Fruit fly (Drosophila melanogaster) whole organism, pupa: ENCODE results near the gene CG7872.

Experiments
- CG10348 ChIP-seq: fragments of 200-800 bp; sonication (Bioruptor generic); IDR thresholded peaks from 2 replicates; pipeline ENCODE4 v1.3.6; 2022; ENCODE audit warnings: missing biosample characterization, missing genetic modification characterization
- CG12605 ChIP-seq: fragments of 200-800 bp; sonication (Bioruptor generic); IDR thresholded peaks from 2 replicates; pipeline ENCODE4 v1.3.6; 2022; ENCODE audit warnings: missing biosample characterization, missing genetic modification characterization
- CG13204 ChIP-seq: fragments of 200-800 bp; sonication (Bioruptor generic); optimal IDR thresholded peaks from 2 replicates; lab custom pipeline; 2018; ENCODE audit warnings: missing biosample characterization, mild to moderate bottlenecking, missing genetic modification characterization, moderate library complexity
- CG14655 ChIP-seq: fragments of 200-800 bp; sonication (Bioruptor generic); optimal IDR thresholded peaks from 3 replicates; lab custom pipeline; 2017; ENCODE audit warnings: mild to moderate bottlenecking, missing biosample characterization, missing genetic modification reagents, missing genetic modification characterization
- CG15710 ChIP-seq: fragments of 200-800 bp; sonication (Bioruptor generic); optimal IDR thresholded peaks from 2 replicates; lab custom pipeline; 2018; ENCODE audit warnings: missing biosample characterization, mild to moderate bottlenecking, missing genetic modification characterization, moderate library complexity
- CG17806 ChIP-seq: fragments of 200-800 bp; sonication (Bioruptor generic); optimal IDR thresholded peaks from 2 replicates; lab custom pipeline; 2018; ENCODE audit warnings: missing biosample characterization, mild to moderate bottlenecking, missing genetic modification characterization, moderate library complexity
- CG32121 ChIP-seq: fragments of 200-800 bp; sonication (Bioruptor generic); IDR thresholded peaks from 2 replicates; pipeline ENCODE4 v1.3.6; 2022; ENCODE audit warnings: missing biosample characterization, missing genetic modification characterization
- CG34367 ChIP-seq: fragments of 200-800 bp; sonication (Bioruptor generic); optimal IDR thresholded peaks from 2 replicates; lab custom pipeline; 2018; ENCODE audit warnings: missing biosample characterization, mild to moderate bottlenecking, missing genetic modification characterization
- CG4496 ChIP-seq: fragments of 200-800 bp; sonication (Bioruptor generic); IDR thresholded peaks from 3 replicates; pipeline ENCODE4 v1.3.6; 2022; ENCODE audit warnings: missing biosample characterization, missing genetic modification characterization
- CG8159 ChIP-seq: fragments of 200-800 bp; sonication (Bioruptor generic); optimal IDR thresholded peaks from 3 replicates; lab custom pipeline; 2018; ENCODE audit warnings: missing biosample characterization, mild to moderate bottlenecking, missing genetic modification characterization, moderate library complexity
- CG8301 ChIP-seq: fragments of 200-800 bp; sonication (Bioruptor generic); optimal IDR thresholded peaks from 2 replicates; lab custom pipeline; 2018; ENCODE audit warnings: missing biosample characterization, mild to moderate bottlenecking, missing genetic modification characterization
- CG9948 ChIP-seq: fragments of 200-800 bp; sonication (Bioruptor generic); optimal IDR thresholded peaks from 2 replicates; lab custom pipeline; 2018; ENCODE audit warnings: missing biosample characterization, mild to moderate bottlenecking, missing genetic modification characterization, moderate library complexity
- D1 ChIP-seq: fragments of 200-800 bp; sonication (Bioruptor generic); optimal IDR thresholded peaks from 2 replicates; lab custom pipeline; 2018; ENCODE audit warnings: missing biosample characterization, mild to moderate bottlenecking, missing genetic modification characterization, moderate library complexity
- EcR ChIP-seq: fragments of 200-800 bp; sonication (Bioruptor generic); optimal IDR thresholded peaks from 3 replicates; lab custom pipeline; 2019; ENCODE audit warnings: missing biosample characterization, missing genetic modification characterization, mild to moderate bottlenecking, moderate library complexity, missing genetic modification reagents
- Ets98B ChIP-seq: fragments of 200-800 bp; sonication (Bioruptor generic); IDR thresholded peaks from 2 replicates; pipeline ENCODE4 v1.3.6; 2022; ENCODE audit warnings: missing biosample characterization, missing genetic modification characterization
- Pif1A ChIP-seq: fragments of 200-800 bp; sonication (Bioruptor generic); optimal IDR thresholded peaks from 3 replicates; lab custom pipeline; 2016; ENCODE audit warnings: missing biosample characterization, missing genetic modification characterization
- Pif1B ChIP-seq: fragments of 200-800 bp; sonication (Bioruptor generic); optimal IDR thresholded peaks from 3 replicates; lab custom pipeline; 2016; ENCODE audit warnings: missing biosample characterization, missing genetic modification characterization
- Snoo ChIP-seq: fragments of 200-800 bp; sonication (Bioruptor generic); optimal IDR thresholded peaks from 3 replicates; lab custom pipeline; 2017; ENCODE audit warnings: missing biosample characterization, mild to moderate bottlenecking, missing genetic modification characterization, inconsistent platforms
- fd96Ca ChIP-seq: fragments of 200-800 bp; sonication (Bioruptor generic); IDR thresholded peaks from 3 replicates; pipeline ENCODE4 v1.3.6; 2022; ENCODE audit warnings: missing biosample characterization, missing genetic modification characterization
- gl ChIP-seq: fragments of 200-800 bp; sonication (Bioruptor generic); optimal IDR thresholded peaks from 2 replicates; lab custom pipeline; 2018; ENCODE audit warnings: missing biosample characterization, mild to moderate bottlenecking, missing genetic modification characterization
- rn ChIP-seq: fragments of 200-800 bp; sonication (Bioruptor generic); IDR thresholded peaks from 2 replicates; pipeline ENCODE4 v1.3.6; 2022; ENCODE audit warnings: missing biosample characterization, missing genetic modification characterization

The CG7872 gene

dm6 chrX:15539856-15540488 lies 38.0 kb upstream of the CG7872 start:
- TF ChIP-seq CG15710 (tag; lab: Kevin White, UChicago) (peak; percentile 0), CG17806 (no peak), EcR (GFP tag; lab: Kevin White, UChicago) (peak; percentile 61), CG8159 (tag; lab: Kevin White, UChicago) (peak; percentile 26)

dm6 chrX:15543479-15544044 lies 34.4 kb upstream of the CG7872 start:
- TF ChIP-seq CG9948 (tag; lab: Kevin White, UChicago) (no peak), CG13204 (GFP tag; lab: Kevin White, UChicago) (no peak), CG32121 (GFP tag; lab: Robert Waterston, UW) (peak; percentile 80), CG10348 (GFP tag; lab: Robert Waterston, UW) (no peak), CG8301 (peak; percentile 48), rn (GFP tag; lab: Robert Waterston, UW) (0 out of 2 replicates have a peak, but pooled peaks have one; percentile 23), CG14655 (peak; percentile 69), Ets98B (peak; percentile 70), CG4496 (peak; percentile 79), fd96Ca (GFP tag; lab: Robert Waterston, UW) (peak; percentile 77), EcR (GFP tag; lab: Kevin White, UChicago) (no peak), CG8159 (tag; lab: Kevin White, UChicago) (peak; percentile 42), CG17806 (peak; percentile 41), CG34367 (no peak), Pif1A (GFP tag; lab: Kevin White, UChicago) (peak; percentile 43), D1 (tag; lab: Kevin White, UChicago) (no peak), gl (tag; lab: Kevin White, UChicago) (no peak), CG12605 (GFP tag; lab: Robert Waterston, UW) (peak; percentile 28; the same call in 1 of the 2 replicates), Pif1B (peak; percentile 25), Snoo (tag; lab: Kevin White, UChicago) (no peak), CG15710 (tag; lab: Kevin White, UChicago) (peak; percentile 41)

dm6 chrX:15545467-15546197 lies 32.4 kb upstream of the CG7872 start:
- TF ChIP-seq CG13204 (GFP tag; lab: Kevin White, UChicago) (no peak), CG12605 (GFP tag; lab: Robert Waterston, UW) (no peak), CG10348 (GFP tag; lab: Robert Waterston, UW) (no peak), CG9948 (tag; lab: Kevin White, UChicago) (no peak), CG8301 (no peak)

- peak; percentile 15 for TF ChIP-seq CG34367
- TF ChIP-seq Pif1B = no peak
- peak; percentile 65 for TF ChIP-seq Ets98B
- peak; percentile 61; the same call in 1 of the 3 replicates for TF ChIP-seq fd96Ca (GFP tag; lab: Robert Waterston, UW)
- TF ChIP-seq CG8159 (tag; lab: Kevin White, UChicago) = peak; percentile 41
- TF ChIP-seq CG13204 (GFP tag; lab: Kevin White, UChicago) = no peak
- peak; percentile 53 for TF ChIP-seq CG14655
- TF ChIP-seq EcR (GFP tag; lab: Kevin White, UChicago) = no peak
- TF ChIP-seq CG4496 = peak; percentile 77
- peak; percentile 51; the same call in 1 of the 2 replicates for TF ChIP-seq CG10348 (GFP tag; lab: Robert Waterston, UW)
- TF ChIP-seq CG8301 = peak; percentile 49
- peak; percentile 36 for TF ChIP-seq CG17806
- no peak for TF ChIP-seq gl (tag; lab: Kevin White, UChicago)
- 0 out of 2 replicates have a peak, but pooled peaks have one; percentile 33 for TF ChIP-seq CG12605 (GFP tag; lab: Robert Waterston, UW)
- peak; percentile 28 for TF ChIP-seq Pif1A (GFP tag; lab: Kevin White, UChicago)
- peak; percentile 68 for TF ChIP-seq rn (GFP tag; lab: Robert Waterston, UW)
- no peak for TF ChIP-seq D1 (tag; lab: Kevin White, UChicago)
- peak; percentile 40 for TF ChIP-seq CG15710 (tag; lab: Kevin White, UChicago)
- TF ChIP-seq CG9948 (tag; lab: Kevin White, UChicago) = peak; percentile 21
- peak; percentile 24 for TF ChIP-seq Snoo (tag; lab: Kevin White, UChicago)
- peak; percentile 80; the same call in 1 of the 2 replicates for TF ChIP-seq CG32121 (GFP tag; lab: Robert Waterston, UW)
These were observed 28.9 kb upstream of the CG7872 start for dm6 chrX:15549055-15549454.

- TF ChIP-seq CG34367 (peak; percentile 9), Snoo (tag; lab: Kevin White, UChicago) (peak; percentile 45), CG10348 (GFP tag; lab: Robert Waterston, UW) (no peak), CG9948 (tag; lab: Kevin White, UChicago) (peak; percentile 28), CG14655 (peak; percentile 56), Pif1B (peak; percentile 40), CG8301 (peak; percentile 37), Pif1A (GFP tag; lab: Kevin White, UChicago) (peak; percentile 41), CG4496 (no peak), CG15710 (tag; lab: Kevin White, UChicago) (peak; percentile 40), CG17806 (peak; percentile 32), CG8159 (tag; lab: Kevin White, UChicago) (peak; percentile 44), CG13204 (GFP tag; lab: Kevin White, UChicago) (no peak)
- TF ChIP-seq, all 21 proteins: peak for 10
These were observed 25.5 kb upstream of the CG7872 start for dm6 chrX:15552472-15552888.
